Worm (Caenorhabditis elegans): ENCODE results near the gene fip-7.
"Not testable (repeated sequence)": the region's sequence is repeated elsewhere in the genome, so short reads cannot be mapped to it uniquely, and the experiment has no call there.

fip-7 gene

ce11 chrIV:16645492-16646191, 19.6 kb downstream of the fip-7 start:
- TF ChIP-seq C04F5.9 (tag; optimal IDR thresholded peaks at IDR 0.05) (no peak), zip-4 (GFP tag; optimal IDR thresholded peaks at IDR 0.05) (peak; percentile 60)

ce11 chrIV:16646192-16646544, 20.2 kb downstream of the fip-7 start, which contains the start of gene Y51H4A.13:
TSS of gene Y51H4A.13 (minus strand) at chrIV:16646373.
- TF ChIP-seq lsy-2, C34B4.2, tbx-2 (tag; optimal IDR thresholded peaks at IDR 0.05): not testable (repeated sequence)

- TF ChIP-seq nhr-12, nhr-84, skn-1 (tag; optimal IDR thresholded peaks at IDR 0.05): not testable (repeated sequence)
These were observed 29.8 kb downstream of the fip-7 start, which contains the start of gene set-26 for ce11 chrIV:16655783-16656182. TSS of gene set-26 (minus strand) at chrIV:16655883.

ce11 chrIV:16656232-16656631, 30.2 kb downstream of the fip-7 start, which contains the start of gene tsr-2:
TSS of gene tsr-2 (plus strand) at chrIV:16656613.
- peak; percentile 71 for TF ChIP-seq hpl-2 (GFP tag; optimal IDR thresholded peaks at IDR 0.05)
- peak; percentile 93 for TF ChIP-seq C16A3.4 (tag; optimal IDR thresholded peaks at IDR 0.05)
- TF ChIP-seq nhr-76 (tag; optimal IDR thresholded peaks at IDR 0.05): no peak
- TF ChIP-seq irx-1 (tag; optimal IDR thresholded peaks at IDR 0.05): peak; percentile 79
- TF ChIP-seq unc-30 (tag; optimal IDR thresholded peaks at IDR 0.05): no peak
- TF ChIP-seq mep-1 (tag; optimal IDR thresholded peaks at IDR 0.05): peak; percentile 97
- peak; percentile 99 for TF ChIP-seq F16B12.6 (tag; optimal IDR thresholded peaks at IDR 0.05)
- peak; percentile 92 for TF ChIP-seq nhr-20 (tag; optimal IDR thresholded peaks at IDR 0.05)
- peak; percentile 99 for TF ChIP-seq lsy-2 (tag; optimal IDR thresholded peaks at IDR 0.05)
- TF ChIP-seq sox-4 (tag; optimal IDR thresholded peaks at IDR 0.05): peak; percentile 53
- no peak for TF ChIP-seq nhr-28 (tag; optimal IDR thresholded peaks at IDR 0.05)
- TF ChIP-seq lin-35 (GFP tag; optimal IDR thresholded peaks at IDR 0.05): peak; percentile 90 to 94
- peak; percentile 76 for TF ChIP-seq lin-39 (tag; optimal IDR thresholded peaks at IDR 0.05)
- TF ChIP-seq skn-1 (tag; optimal IDR thresholded peaks at IDR 0.05): peak; percentile 88
- TF ChIP-seq C34B4.2 (tag; optimal IDR thresholded peaks at IDR 0.05): no peak
- TF ChIP-seq swsn-7 (tag; optimal IDR thresholded peaks at IDR 0.05): peak; percentile 91
- peak; percentile 93 for TF ChIP-seq nhr-47 (tag; optimal IDR thresholded peaks at IDR 0.05)
- TF ChIP-seq nhr-11 (tag; optimal IDR thresholded peaks at IDR 0.05): peak; percentile 39
- TF ChIP-seq efl-1 (optimal IDR thresholded peaks at IDR 0.05): peak; percentile 87 to 89
- TF ChIP-seq efl-1 (GFP tag; optimal IDR thresholded peaks at IDR 0.05 in 1 of 2): peak; percentile 80 to 98
- TF ChIP-seq elt-3 (tag; optimal IDR thresholded peaks at IDR 0.05): peak in 2 of 6 experiments; percentile 16 to 71
- peak; percentile 57 for TF ChIP-seq mef-2 (tag; optimal IDR thresholded peaks at IDR 0.05)
- TF ChIP-seq elt-2 (tag; optimal IDR thresholded peaks at IDR 0.05): peak; percentile 70
- no peak for TF ChIP-seq nhr-84 (tag; optimal IDR thresholded peaks at IDR 0.05)
- TF ChIP-seq ets-5 (GFP tag; IDR thresholded peaks at IDR 0.05): no peak
- no peak for TF ChIP-seq pqm-1 (tag; optimal IDR thresholded peaks at IDR 0.05)
- peak; percentile 96 for TF ChIP-seq snu-23 (GFP tag; optimal IDR thresholded peaks at IDR 0.05)
- peak; percentile 85 for TF ChIP-seq unc-130 (tag; optimal IDR thresholded peaks at IDR 0.05)
- TF ChIP-seq fkh-8 (tag; optimal IDR thresholded peaks at IDR 0.05): peak; percentile 91
- peak; percentile 75 for TF ChIP-seq lir-3 (tag; optimal IDR thresholded peaks at IDR 0.05; ENCODE audit: poor library complexity)
- peak; percentile 33 to 47 for TF ChIP-seq egl-27 (tag; optimal IDR thresholded peaks at IDR 0.05)
- TF ChIP-seq snpc-4 (tag; optimal IDR thresholded peaks at IDR 0.05): peak; percentile 74
- peak; percentile 14 for TF ChIP-seq vab-15 (tag; optimal IDR thresholded peaks at IDR 0.05)
- peak; percentile 69 for TF ChIP-seq aly-2 (tag; optimal IDR thresholded peaks at IDR 0.05)
- peak; percentile 41 for TF ChIP-seq fkh-4 (tag; optimal IDR thresholded peaks at IDR 0.05; ENCODE audit: borderline replicate concordance)
- peak; percentile 75 for TF ChIP-seq ceh-88 (GFP tag; IDR thresholded peaks at IDR 0.05)
- no peak for TF ChIP-seq sptf-1 (tag; optimal IDR thresholded peaks at IDR 0.05)
- TF ChIP-seq jun-1 (tag; optimal IDR thresholded peaks at IDR 0.05): peak; percentile 89
- TF ChIP-seq ceh-8 (GFP tag; optimal IDR thresholded peaks at IDR 0.05): peak; percentile 69
- TF ChIP-seq nhr-12 (tag; optimal IDR thresholded peaks at IDR 0.05): no peak
- TF ChIP-seq ces-1 (GFP tag; optimal IDR thresholded peaks at IDR 0.05): no peak
- peak; percentile 87 to 89 (median 88) for TF ChIP-seq dpl-1 (GFP tag; optimal IDR thresholded peaks at IDR 0.05)
